Worm (Caenorhabditis elegans): ENCODE measurements around the gene cpg-20.

The cpg-20 gene

DNA sequence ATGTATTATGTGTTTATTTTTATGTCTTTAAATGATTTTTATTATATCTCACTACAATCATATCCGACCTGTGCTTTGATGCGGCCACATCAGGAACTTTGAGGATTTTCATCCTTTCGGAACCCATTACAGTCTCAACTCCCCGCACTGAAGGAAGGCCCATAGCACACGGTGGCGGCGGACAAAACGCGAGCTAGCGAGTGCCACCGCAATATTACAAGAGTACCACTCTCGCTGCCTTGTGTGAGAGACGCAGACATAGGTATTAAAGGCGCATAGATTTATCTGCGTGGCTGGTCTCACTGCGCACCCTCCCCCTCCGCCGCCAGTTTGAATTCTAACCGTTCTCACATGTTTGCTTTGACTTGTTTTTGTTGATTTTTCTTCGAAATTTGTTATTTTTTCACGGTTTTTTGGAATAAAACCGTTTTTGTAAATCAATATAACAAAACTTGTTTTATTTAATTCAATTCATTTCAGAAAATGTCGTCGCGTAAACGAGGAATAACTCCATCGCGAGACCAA is 41.8 kb upstream of the cpg-20 start, which contains the start of gene zen-4 (continued):
- TF ChIP-seq tra-1 (GFP tag; IDR thresholded peaks at IDR 0.05) = no peak
- TF ChIP-seq lin-39 (tag; optimal IDR thresholded peaks at IDR 0.05) = no peak
- peak; percentile 19 for TF ChIP-seq nhr-48 (tag; optimal IDR thresholded peaks at IDR 0.05)
- TF ChIP-seq ZK337.2 (GFP tag; IDR thresholded peaks at IDR 0.05) = no peak
- no peak for TF ChIP-seq zag-1 (tag; optimal IDR thresholded peaks at IDR 0.05)
- TF ChIP-seq mxl-2 (GFP tag; conservative IDR thresholded peaks at IDR 0.05) = no peak
- no peak for TF ChIP-seq nhr-41 (GFP tag; IDR thresholded peaks at IDR 0.05)
- TF ChIP-seq jun-1 (tag; optimal IDR thresholded peaks at IDR 0.05) = no peak
- TF ChIP-seq snpc-4 (tag; optimal IDR thresholded peaks at IDR 0.05) = peak; percentile 79
- TF ChIP-seq Y105C5A.15 (GFP tag; IDR thresholded peaks at IDR 0.05) = no peak
- no peak for TF ChIP-seq hif-1 (tag; optimal IDR thresholded peaks at IDR 0.05)
- peak; percentile 78; the same call in 1 of the 2 replicates for TF ChIP-seq ceh-44 (GFP tag; IDR thresholded peaks at IDR 0.05)
- TF ChIP-seq unc-39 (tag; optimal IDR thresholded peaks at IDR 0.05) = no peak
- TF ChIP-seq nhr-237 (tag; optimal IDR thresholded peaks at IDR 0.05) = no peak
- TF ChIP-seq egl-43 (GFP tag; IDR thresholded peaks at IDR 0.05) = no peak; the same call in 1 of the 2 replicates
- no peak for TF ChIP-seq zip-2 (tag; optimal IDR thresholded peaks at IDR 0.05)
- TF ChIP-seq unc-130 (GFP tag; optimal IDR thresholded peaks at IDR 0.05) = peak; percentile 85
- TF ChIP-seq lin-15B (tag; optimal IDR thresholded peaks at IDR 0.05) = no peak
- peak; percentile 9 for TF ChIP-seq F10B5.3 (tag; optimal IDR thresholded peaks at IDR 0.05)
- TF ChIP-seq D1046.2 (GFP tag; IDR thresholded peaks at IDR 0.05) = no peak
- peak; percentile 36 for TF ChIP-seq dpl-1 (GFP tag; optimal IDR thresholded peaks at IDR 0.05)
- TF ChIP-seq F37D6.2 (tag; optimal IDR thresholded peaks at IDR 0.05) = no peak
- no peak for TF ChIP-seq vab-7 (GFP tag; IDR thresholded peaks at IDR 0.05)
- no peak for TF ChIP-seq skn-1 (tag; optimal IDR thresholded peaks at IDR 0.05)
- TF ChIP-seq fos-1 (tag; optimal IDR thresholded peaks at IDR 0.05) = no peak
- no peak for TF ChIP-seq set-16 (GFP tag; IDR thresholded peaks at IDR 0.05)
- TF ChIP-seq mes-2 (tag; optimal IDR thresholded peaks at IDR 0.05; ENCODE audit: poor library complexity, severe bottlenecking) = peak; percentile 79
- TF ChIP-seq Y48G9A.11 (GFP tag; IDR thresholded peaks at IDR 0.05) = peak; percentile 92
- no peak for TF ChIP-seq ceh-32 (tag; optimal IDR thresholded peaks at IDR 0.05; ENCODE audit: poor library complexity)
- TF ChIP-seq php-3 (GFP tag; IDR thresholded peaks at IDR 0.05) = peak; percentile 55; the same call in 1 of the 2 replicates
- TF ChIP-seq lsy-2 (tag; optimal IDR thresholded peaks at IDR 0.05) = no peak
- TF ChIP-seq mxl-3 (GFP tag; optimal IDR thresholded peaks at IDR 0.05) = no peak
- peak; percentile 90 for TF ChIP-seq mdt-29 (GFP tag; IDR thresholded peaks at IDR 0.05)
- TF ChIP-seq zip-11 (GFP tag; IDR thresholded peaks at IDR 0.05) = no peak
- TF ChIP-seq ceh-82 (tag; optimal IDR thresholded peaks at IDR 0.05) = no peak
- TF ChIP-seq fkh-10 (GFP tag; optimal IDR thresholded peaks at IDR 0.05) = no peak
- peak; percentile 48 for TF ChIP-seq dve-1 (tag; optimal IDR thresholded peaks at IDR 0.05; ENCODE audit: insufficient read depth)
- TF ChIP-seq lin-29 (GFP tag; IDR thresholded peaks at IDR 0.05) = no peak
- peak; percentile 100 for TF ChIP-seq snpc-1.2 (GFP tag; IDR thresholded peaks at IDR 0.05)
- TF ChIP-seq lim-7 (GFP tag; IDR thresholded peaks at IDR 0.05) = no peak
- TF ChIP-seq ceh-28 (tag; optimal IDR thresholded peaks at IDR 0.05) = no peak
- no peak for TF ChIP-seq egl-27 (tag; optimal IDR thresholded peaks at IDR 0.05)
- TF ChIP-seq ztf-11 (tag; optimal IDR thresholded peaks at IDR 0.05) = no peak
- peak; percentile 53 for TF ChIP-seq spr-1 (tag; optimal IDR thresholded peaks at IDR 0.05)
- TF ChIP-seq unc-62 (GFP tag; optimal IDR thresholded peaks at IDR 0.05 in 1 of 2) = peak in 1 of 2 experiments; percentile 89
- no peak for TF ChIP-seq unc-62 (tag; optimal IDR thresholded peaks at IDR 0.05)
- no peak for TF ChIP-seq Y75B8A.6 (GFP tag; IDR thresholded peaks at IDR 0.05)
- no peak for TF ChIP-seq lir-3 (tag; optimal IDR thresholded peaks at IDR 0.05)
- no peak for TF ChIP-seq ztf-7 (tag; optimal IDR thresholded peaks at IDR 0.05)
- peak; percentile 20 for TF ChIP-seq rbr-2 (tag; optimal IDR thresholded peaks at IDR 0.05)
- peak; percentile 8 for TF ChIP-seq ama-1 (optimal IDR thresholded peaks at IDR 0.05)
- TF ChIP-seq dmd-9 (GFP tag; IDR thresholded peaks at IDR 0.05) = no peak
